Worm (Caenorhabditis elegans) whole organism, L2 larva: ENCODE data around the gene hach-1.

Experiments
- F13H6.1 ChIP-seq: sonication (generic microtip); optimal IDR thresholded peaks from 2 replicates; lab custom pipeline; 2016; ENCODE audit warnings: missing genetic modification characterization, missing compliant biosample characterization
- blmp-1 ChIP-seq: sonication (generic microtip); optimal IDR thresholded peaks from 2 replicates; lab custom pipeline; 2017; ENCODE audit warnings: missing genetic modification characterization, mild to moderate bottlenecking, missing compliant biosample characterization, antibody characterized with exemption, moderate library complexity; ENCODE audit not compliant: insufficient read depth
- ceh-82 ChIP-seq: fragments of 150-350 bp; optimal IDR thresholded peaks from 2 replicates; lab custom pipeline; 2014; ENCODE audit warnings: missing biosample characterization, missing genetic modification characterization
- elt-3 ChIP-seq: sonication (generic microtip); optimal IDR thresholded peaks from 2 replicates; lab custom pipeline; 2017; ENCODE audit warnings: missing biosample characterization, missing genetic modification characterization
- lin-13 ChIP-seq: fragments of 150-350 bp; optimal IDR thresholded peaks from 2 replicates; lab custom pipeline; 2014; ENCODE audit warnings: missing biosample characterization, missing genetic modification reagents, missing genetic modification characterization
- mab-5 ChIP-seq: fragments of 150-350 bp; optimal IDR thresholded peaks from 2 replicates; lab custom pipeline; 2014; ENCODE audit warnings: missing biosample characterization, missing genetic modification characterization
- nhr-129 ChIP-seq: fragments of 150-350 bp; optimal IDR thresholded peaks from 2 replicates; lab custom pipeline; 2014; ENCODE audit warnings: missing biosample characterization, missing genetic modification characterization
- nhr-237 ChIP-seq: fragments of 150-350 bp; optimal IDR thresholded peaks from 2 replicates; lab custom pipeline; 2014; ENCODE audit warnings: missing biosample characterization, missing genetic modification characterization
- nhr-77 ChIP-seq: fragments of 150-350 bp; optimal IDR thresholded peaks from 2 replicates; lab custom pipeline; 2014; ENCODE audit warnings: missing biosample characterization, missing genetic modification characterization
- snpc-4 ChIP-seq: fragments of 150-350 bp; optimal IDR thresholded peaks from 2 replicates; lab custom pipeline; 2014; ENCODE audit warnings: missing biosample characterization, missing genetic modification characterization
- unc-55 ChIP-seq: fragments of 150-350 bp; sonication (generic microtip); optimal IDR thresholded peaks from 3 replicates; lab custom pipeline; 2014; ENCODE audit warnings: missing biosample characterization, missing genetic modification reagents, missing genetic modification characterization
- unc-62 ChIP-seq: fragments of 150-350 bp; optimal IDR thresholded peaks from 2 replicates; lab custom pipeline; 2014; ENCODE audit warnings: missing biosample characterization, missing genetic modification reagents, missing genetic modification characterization
- ztf-11 ChIP-seq: sonication (generic microtip); optimal IDR thresholded peaks from 2 replicates; lab custom pipeline; 2017; ENCODE audit warnings: missing biosample characterization, missing genetic modification characterization

ce11 chrIII:5550844-5551243 is 4.4 kb upstream of the hach-1 start:
- no peak for TF ChIP-seq elt-3 (tag; lab: Kevin White, UChicago)
- TF ChIP-seq ztf-11 (tag; lab: Kevin White, UChicago): no peak
- TF ChIP-seq F13H6.1 (tag; lab: Kevin White, UChicago): no peak
- TF ChIP-seq blmp-1: no peak
- TF ChIP-seq nhr-129 (tag; lab: Kevin White, UChicago): peak; percentile 26
- TF ChIP-seq nhr-77 (tag; lab: Kevin White, UChicago): no peak
- TF ChIP-seq unc-55 (GFP tag; lab: Kevin White, UChicago): no peak
- no peak for TF ChIP-seq mab-5 (tag; lab: Kevin White, UChicago)
- TF ChIP-seq nhr-237: no peak
- TF ChIP-seq ceh-82 (tag; lab: Kevin White, UChicago): no peak
- TF ChIP-seq snpc-4 (tag; lab: Kevin White, UChicago): no peak
- peak; percentile 31 for TF ChIP-seq lin-13 (GFP tag; lab: Kevin White, UChicago)
- no peak for TF ChIP-seq unc-62 (GFP tag; lab: Kevin White, UChicago)
